Fruit fly (Drosophila melanogaster) whole organism, embryonic: Measurements from ENCODE around the gene CG46307.
A peak's percentile ranks its signal among the peaks of the same experiment; 100 is the strongest.

ENCODE experiments used
- Abd-B ChIP-seq: fragments of 200-800 bp; sonication (Bioruptor generic); optimal IDR thresholded peaks from 2 replicates; lab custom pipeline; 2018; ENCODE audit warnings: missing biosample characterization, mild to moderate bottlenecking, missing genetic modification characterization, moderate library complexity
- Atf3 ChIP-seq: fragments of 200-800 bp; sonication (Bioruptor generic); optimal IDR thresholded peaks from 3 replicates; lab custom pipeline; 2016; ENCODE audit warnings: missing biosample characterization, missing genetic modification characterization
- CG12104 ChIP-seq: fragments of 200-800 bp; sonication (Bioruptor generic); optimal IDR thresholded peaks from 3 replicates; lab custom pipeline; 2016; ENCODE audit warnings: missing biosample characterization, missing genetic modification characterization
- CG12659 ChIP-seq: fragments of 200-800 bp; sonication (Bioruptor generic); optimal IDR thresholded peaks from 3 replicates; lab custom pipeline; 2017; ENCODE audit warnings: mild to moderate bottlenecking, missing biosample characterization, missing genetic modification reagents, missing genetic modification characterization
- CG12769 ChIP-seq: fragments of 200-800 bp; sonication (Bioruptor generic); optimal IDR thresholded peaks from 2 replicates; lab custom pipeline; 2019; ENCODE audit warnings: missing biosample characterization, mild to moderate bottlenecking, missing genetic modification characterization, moderate library complexity
- CG13894 ChIP-seq: fragments of 200-800 bp; sonication (Bioruptor generic); optimal IDR thresholded peaks from 3 replicates; lab custom pipeline; 2018; ENCODE audit warnings: missing biosample characterization, mild to moderate bottlenecking, missing genetic modification characterization, moderate library complexity
- CG15514 ChIP-seq: fragments of 200-800 bp; sonication (Bioruptor generic); optimal IDR thresholded peaks from 3 replicates; lab custom pipeline; 2017; ENCODE audit warnings: missing biosample characterization, missing genetic modification characterization, mild to moderate bottlenecking, moderate library complexity, missing genetic modification reagents
- CG1647 ChIP-seq: fragments of 200-800 bp; sonication (Bioruptor generic); optimal IDR thresholded peaks from 3 replicates; lab custom pipeline; 2016; ENCODE audit warnings: missing biosample characterization, missing genetic modification characterization
- CG17568 ChIP-seq: fragments of 200-800 bp; sonication (Bioruptor generic); optimal IDR thresholded peaks from 2 replicates; lab custom pipeline; 2018; ENCODE audit warnings: missing biosample characterization, mild to moderate bottlenecking, missing genetic modification characterization, moderate library complexity
- CG17612 ChIP-seq: fragments of 200-800 bp; sonication (Bioruptor generic); IDR thresholded peaks from 2 replicates; pipeline ENCODE4 v1.3.6; 2022; ENCODE audit warnings: missing biosample characterization, missing genetic modification characterization
- CG18262 ChIP-seq: fragments of 200-800 bp; optimal IDR thresholded peaks from 3 replicates; lab custom pipeline; 2019; ENCODE audit warnings: missing biosample characterization, mild to moderate bottlenecking, missing genetic modification characterization, moderate library complexity
- CG18764 ChIP-seq: fragments of 200-800 bp; sonication (Bioruptor generic); optimal IDR thresholded peaks from 3 replicates; lab custom pipeline; 2016; ENCODE audit warnings: missing biosample characterization, missing genetic modification characterization
- CG2712 ChIP-seq: fragments of 200-800 bp; optimal IDR thresholded peaks from 3 replicates; lab custom pipeline; 2019; ENCODE audit warnings: missing biosample characterization, mild to moderate bottlenecking, missing genetic modification characterization, moderate library complexity
- CG30020 ChIP-seq: fragments of 200-800 bp; optimal IDR thresholded peaks from 2 replicates; lab custom pipeline; 2019; ENCODE audit warnings: missing biosample characterization, mild to moderate bottlenecking, missing genetic modification characterization, moderate library complexity
- CG30403 ChIP-seq: fragments of 200-800 bp; sonication (Bioruptor generic); optimal IDR thresholded peaks from 3 replicates; lab custom pipeline; 2016; ENCODE audit warnings: missing biosample characterization, missing genetic modification characterization
- CG3065 ChIP-seq: fragments of 200-800 bp; sonication (Bioruptor generic); optimal IDR thresholded peaks from 2 replicates; lab custom pipeline; 2016; ENCODE audit warnings: missing biosample characterization, missing genetic modification characterization
- CG3407 ChIP-seq: fragments of 200-800 bp; sonication (Bioruptor generic); optimal IDR thresholded peaks from 2 replicates; lab custom pipeline; 2018; ENCODE audit warnings: missing biosample characterization, mild to moderate bottlenecking, missing genetic modification characterization
- CG34422 ChIP-seq: fragments of 200-800 bp; sonication (Bioruptor generic); IDR thresholded peaks from 3 replicates; pipeline ENCODE4 v1.3.6; 2022; ENCODE audit warnings: missing biosample characterization, missing genetic modification characterization
- CG3726 ChIP-seq: fragments of 200-800 bp; sonication (Bioruptor generic); IDR thresholded peaks from 3 replicates; pipeline ENCODE4, ENCODE4 v1.3.6; 2022; ENCODE audit warnings: missing biosample characterization, missing genetic modification characterization
- CG3847 ChIP-seq: fragments of 200-800 bp; sonication (Bioruptor generic); IDR thresholded peaks from 2 replicates; pipeline ENCODE4 v1.3.6; 2022; ENCODE audit warnings: missing biosample characterization, missing genetic modification characterization
- CG4424 ChIP-seq: fragments of 200-800 bp; sonication (Bioruptor generic); optimal IDR thresholded peaks from 3 replicates; lab custom pipeline; 2016; ENCODE audit warnings: missing biosample characterization, missing genetic modification characterization
- CG5953 ChIP-seq: fragments of 200-800 bp; sonication (Bioruptor generic); IDR thresholded peaks from 2 replicates; pipeline ENCODE4 v1.3.6; 2022; ENCODE audit warnings: missing biosample characterization, missing genetic modification characterization
- CG7839 ChIP-seq: fragments of 200-800 bp; sonication (Bioruptor generic); optimal IDR thresholded peaks from 3 replicates; lab custom pipeline; 2018; ENCODE audit warnings: missing biosample characterization, mild to moderate bottlenecking, missing genetic modification characterization, moderate library complexity
- CG7928 ChIP-seq: fragments of 200-800 bp; sonication (Bioruptor generic); optimal IDR thresholded peaks from 2 replicates; lab custom pipeline; 2017; ENCODE audit warnings: missing biosample characterization, mild to moderate bottlenecking, missing genetic modification characterization
- CG8765 ChIP-seq: fragments of 200-800 bp; sonication (Bioruptor generic); IDR thresholded peaks from 2 replicates; pipeline ENCODE4 v1.3.6; 2022; ENCODE audit warnings: missing biosample characterization, missing genetic modification characterization
- CG9817 ChIP-seq: fragments of 200-800 bp; sonication (Bioruptor generic); optimal IDR thresholded peaks from 2 replicates; lab custom pipeline; 2018; ENCODE audit warnings: missing biosample characterization, mild to moderate bottlenecking, missing genetic modification characterization, moderate library complexity
- Chrac-16 ChIP-seq: fragments of 200-800 bp; sonication (Bioruptor generic); optimal IDR thresholded peaks from 3 replicates; lab custom pipeline; 2016; ENCODE audit warnings: missing biosample characterization, missing genetic modification characterization
- D19B ChIP-seq: fragments of 200-800 bp; sonication (Bioruptor generic); optimal IDR thresholded peaks from 2 replicates; lab custom pipeline; 2017; ENCODE audit warnings: missing biosample characterization, mild to moderate bottlenecking, missing genetic modification characterization
- Dek ChIP-seq: fragments of 200-800 bp; sonication (Bioruptor generic); optimal IDR thresholded peaks from 3 replicates; lab custom pipeline; 2019; ENCODE audit warnings: missing biosample characterization, mild to moderate bottlenecking, missing genetic modification characterization, moderate library complexity
- H2.0 ChIP-seq: fragments of 200-800 bp; sonication (Bioruptor generic); IDR thresholded peaks from 2 replicates; pipeline ENCODE4 v1.3.6; 2022; ENCODE audit warnings: missing biosample characterization, missing genetic modification characterization
- HLH4C ChIP-seq: fragments of 200-800 bp; sonication (Bioruptor generic); IDR thresholded peaks from 3 replicates; pipeline ENCODE4 v1.3.6; 2022; ENCODE audit warnings: missing biosample characterization, missing genetic modification characterization; ENCODE audit not compliant: partially characterized antibody
- Hsf ChIP-seq: fragments of 200-800 bp; sonication (Bioruptor generic); optimal IDR thresholded peaks from 3 replicates; lab custom pipeline; 2016; ENCODE audit warnings: missing biosample characterization, missing genetic modification characterization
- Lpt ChIP-seq: fragments of >200 bp; optimal IDR thresholded peaks from 2 replicates; lab custom pipeline; 2018; ENCODE audit warnings: missing biosample characterization, missing genetic modification characterization
- Mes4 ChIP-seq: fragments of 200-800 bp; sonication (Bioruptor generic); optimal IDR thresholded peaks from 2 replicates; lab custom pipeline; 2016; ENCODE audit warnings: missing biosample characterization, missing genetic modification characterization
- Myb ChIP-seq: fragments of 200-800 bp; sonication (Bioruptor generic); optimal IDR thresholded peaks from 2 replicates; lab custom pipeline; 2016; ENCODE audit warnings: missing biosample characterization, missing genetic modification characterization
- NC2α ChIP-seq: fragments of 200-800 bp; sonication (Bioruptor generic); optimal IDR thresholded peaks from 2 replicates; lab custom pipeline; 2016; ENCODE audit warnings: missing biosample characterization, missing genetic modification characterization
- Ravus ChIP-seq: fragments of 200-800 bp; sonication (Bioruptor generic); IDR thresholded peaks from 2 replicates; pipeline ENCODE4 v1.3.6; 2022; ENCODE audit warnings: missing biosample characterization, missing genetic modification characterization
- Rfx ChIP-seq: fragments of 200-800 bp; sonication (Bioruptor generic); IDR thresholded peaks from 2 replicates; pipeline ENCODE4 v1.3.6; 2022; ENCODE audit warnings: missing biosample characterization, missing genetic modification characterization
- Rx ChIP-seq: fragments of 200-800 bp; sonication (Bioruptor generic); IDR thresholded peaks from 2 replicates; pipeline ENCODE4 v1.3.6; 2022; ENCODE audit warnings: missing biosample characterization, missing genetic modification characterization
- Sox100B ChIP-seq: fragments of 200-800 bp; sonication (Bioruptor generic); optimal IDR thresholded peaks from 3 replicates; lab custom pipeline; 2018; ENCODE audit warnings: missing biosample characterization, mild to moderate bottlenecking, missing genetic modification characterization
- Taf1 ChIP-seq: fragments of 200-800 bp; sonication (Bioruptor generic); IDR thresholded peaks from 2 replicates; pipeline ENCODE4 v1.3.6; 2022; ENCODE audit warnings: missing biosample characterization, missing genetic modification characterization
- ab ChIP-seq: fragments of 200-800 bp; sonication (Bioruptor generic); optimal IDR thresholded peaks from 2 replicates; lab custom pipeline; 2016; ENCODE audit warnings: missing biosample characterization, missing genetic modification characterization
- bowl ChIP-seq: fragments of 200-800 bp; sonication (Bioruptor generic); IDR thresholded peaks from 2 replicates; pipeline ENCODE4 v1.3.6; 2022; ENCODE audit warnings: missing biosample characterization, missing genetic modification characterization
- bsh ChIP-seq, 2 experiments: fragments of 200-800 bp; sonication (Bioruptor generic); optimal IDR thresholded peaks; 2 replicates each; lab custom pipeline; 2017 to 2018; ENCODE audit warnings: mild to moderate bottlenecking in 2 of 2, missing biosample characterization in 2 of 2, missing genetic modification characterization in 2 of 2, moderate library complexity in 1 of 2
- chm ChIP-seq: fragments of 200-800 bp; sonication (Bioruptor generic); IDR thresholded peaks from 2 replicates; pipeline ENCODE4 v1.3.6; 2022; ENCODE audit warnings: missing biosample characterization, missing genetic modification characterization
- dpn ChIP-seq, 2 experiments: fragments of 200-800 bp; sonication (Bioruptor generic); optimal IDR thresholded peaks; 3 replicates each; lab custom pipeline; 2016; ENCODE audit warnings: missing biosample characterization in 2 of 2, missing genetic modification characterization in 2 of 2
- fd96Cb ChIP-seq: fragments of 200-800 bp; sonication (Bioruptor generic); optimal IDR thresholded peaks from 2 replicates; lab custom pipeline; 2018; ENCODE audit warnings: missing biosample characterization, mild to moderate bottlenecking, missing genetic modification characterization, moderate library complexity
- hth ChIP-seq: fragments of >200 bp; optimal IDR thresholded peaks from 2 replicates; lab custom pipeline; 2017; ENCODE audit warnings: inconsistent platforms
- lab ChIP-seq: fragments of 200-800 bp; sonication (Bioruptor generic); optimal IDR thresholded peaks from 3 replicates; lab custom pipeline; 2017; ENCODE audit warnings: missing biosample characterization, missing genetic modification characterization, mild to moderate bottlenecking, moderate library complexity, missing genetic modification reagents
- pros ChIP-seq: fragments of 200-800 bp; sonication (Bioruptor generic); optimal IDR thresholded peaks from 3 replicates; lab custom pipeline; 2019; ENCODE audit warnings: missing biosample characterization, mild to moderate bottlenecking, missing genetic modification characterization, moderate library complexity
- ro ChIP-seq: fragments of 200-800 bp; sonication (Bioruptor generic); IDR thresholded peaks from 2 replicates; pipeline ENCODE4 v1.3.6; 2022; ENCODE audit warnings: missing biosample characterization, missing genetic modification characterization
- schlank ChIP-seq: fragments of 200-800 bp; sonication (Bioruptor generic); optimal IDR thresholded peaks from 2 replicates; lab custom pipeline; 2018; ENCODE audit warnings: missing biosample characterization, mild to moderate bottlenecking, missing genetic modification characterization
- sens ChIP-seq: fragments of 200-800 bp; sonication (Bioruptor generic); peaks from one replicate; lab custom pipeline; 2016; ENCODE audit warnings: missing biosample characterization, missing genetic modification characterization
- sim ChIP-seq: fragments of 200-800 bp; sonication (Bioruptor generic); IDR thresholded peaks from 2 replicates; pipeline ENCODE4 v1.3.6; 2022; ENCODE audit warnings: missing biosample characterization, missing genetic modification characterization
- trh ChIP-seq: fragments of 200-800 bp; sonication (Bioruptor generic); optimal IDR thresholded peaks from 2 replicates; lab custom pipeline; 2016; ENCODE audit warnings: missing biosample characterization, missing genetic modification characterization
- yki ChIP-seq: fragments of >200 bp; optimal IDR thresholded peaks from 3 replicates; lab custom pipeline; 2018

The CG46307 gene

DNA sequence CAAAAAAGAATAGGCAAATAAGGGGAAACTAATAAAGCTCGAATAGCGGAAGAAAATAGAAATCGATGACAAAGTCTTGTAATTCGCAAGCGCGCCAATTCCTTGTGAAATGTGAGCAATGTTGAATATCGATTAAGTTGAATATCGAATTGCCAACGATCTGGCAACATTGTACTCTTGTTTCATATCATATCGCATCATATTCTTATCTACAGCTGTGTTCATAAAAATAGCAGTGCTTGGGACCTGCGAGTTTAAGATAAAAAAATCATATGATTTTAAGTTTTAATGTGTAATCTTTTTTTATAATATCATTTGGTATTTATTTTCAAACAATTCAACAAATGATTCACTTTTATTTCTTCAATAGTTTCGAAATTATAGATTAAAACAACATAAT, 44.7 kb downstream of the CG46307 start (continued):
- TF ChIP-seq Sox100B (GFP tag; lab: Kevin White, UChicago) (peak; percentile 47), sens (GFP tag; lab: Kevin White, UChicago) (peak; percentile 31), lab (GFP tag; lab: Kevin White, UChicago) (no peak), CG17612 (GFP tag; lab: Robert Waterston, UW) (no peak), fd96Cb (tag; lab: Kevin White, UChicago) (peak; percentile 35), CG1647 (GFP tag; lab: Kevin White, UChicago) (no peak), H2.0 (no peak), Rx (GFP tag; lab: Robert Waterston, UW) (no peak), trh (GFP tag; lab: Kevin White, UChicago) (peak; percentile 4), Myb (GFP tag; lab: Kevin White, UChicago) (no peak), CG12104 (no peak), CG9817 (tag; lab: Kevin White, UChicago) (no peak), Rfx (GFP tag; lab: Robert Waterston, UW) (peak; percentile 74), CG30020 (tag; lab: Kevin White, UChicago) (peak; percentile 59), CG4424 (GFP tag; lab: Kevin White, UChicago) (peak; percentile 53), CG30403 (GFP tag; lab: Kevin White, UChicago) (peak; percentile 50), ro (no peak), CG7839 (peak; percentile 75), CG34422 (GFP tag; lab: Robert Waterston, UW) (peak; percentile 58; the same call in 1 of the 3 replicates), Lpt (GFP tag; lab: Kevin White, UChicago) (no peak), CG18764 (GFP tag; lab: Kevin White, UChicago) (no peak), D19B (no peak), schlank (tag; lab: Kevin White, UChicago) (no peak), Chrac-16 (peak; percentile 1), CG3726 (no peak), CG17568 (peak; percentile 22), hth (lab: Kevin White, UChicago) (no peak), CG8765 (GFP tag; lab: Robert Waterston, UW) (no peak), Ravus (GFP tag; lab: Robert Waterston, UW) (no peak), Hsf (GFP tag; lab: Kevin White, UChicago) (peak; percentile 10), CG3407 (GFP tag; lab: Kevin White, UChicago) (no peak), Taf1 (no peak), CG7928 (GFP tag; lab: Kevin White, UChicago) (no peak), sim (GFP tag; lab: Robert Waterston, UW) (peak; percentile 43; the same call in 1 of the 2 replicates), CG5953 (GFP tag; lab: Robert Waterston, UW) (no peak), Abd-B (GFP tag; lab: Kevin White, UChicago) (peak; percentile 13), Atf3 (no peak), ab (no peak), bsh (GFP tag; optimal IDR thresholded peaks at IDR 0.05; lab: Kevin White, UChicago) (peak in 1 of 2 experiments; percentile 67), Mes4 (no peak), NC2α (no peak), CG3847 (peak; percentile 63), dpn (GFP tag; optimal IDR thresholded peaks at IDR 0.05; lab: Kevin White, UChicago) (peak; percentile 36 to 49)

DNA sequence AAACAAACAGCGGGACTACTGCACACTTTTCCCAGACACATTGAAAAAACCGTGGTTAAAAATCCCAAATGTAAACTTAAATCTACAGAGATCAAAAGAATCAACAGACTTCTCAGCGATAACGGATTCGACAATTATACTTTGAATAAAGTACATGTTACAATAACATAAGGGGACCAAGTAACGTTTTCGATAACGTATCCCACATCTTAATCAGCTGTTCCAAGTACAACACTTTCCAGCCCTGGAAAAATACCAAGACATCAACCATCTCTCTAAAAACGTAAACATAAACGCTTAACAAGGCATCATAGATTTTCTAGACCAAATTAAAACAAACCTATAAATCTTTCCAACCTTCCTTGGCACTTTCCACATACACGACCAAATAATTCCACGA, 49.5 kb downstream of the CG46307 start:
- no peak for TF ChIP-seq Dek
- TF ChIP-seq CG2712 (tag; lab: Kevin White, UChicago) = peak; percentile 0
- TF ChIP-seq CG12769 (tag; lab: Kevin White, UChicago) = peak; percentile 14
- no peak for TF ChIP-seq CG3065 (GFP tag; lab: Kevin White, UChicago)
- TF ChIP-seq pros = peak; percentile 61
- TF ChIP-seq HLH4C (GFP tag; lab: Robert Waterston, UW) = no peak
- TF ChIP-seq CG15514 (GFP tag; lab: Kevin White, UChicago) = peak; percentile 41
- TF ChIP-seq CG18262 (tag; lab: Kevin White, UChicago) = no peak
- no peak for TF ChIP-seq bowl (GFP tag; lab: Robert Waterston, UW)
- no peak for TF ChIP-seq chm (GFP tag; lab: Robert Waterston, UW)
- peak; percentile 80 for TF ChIP-seq CG13894 (tag; lab: Kevin White, UChicago)
- peak; percentile 25 for TF ChIP-seq CG12659 (GFP tag; lab: Kevin White, UChicago)
- TF ChIP-seq yki (lab: Kevin White, UChicago) = no peak
